Fruit fly (Drosophila melanogaster) whole organism, prepupa: ENCODE data around the gene CG43678.
A peak's percentile ranks its signal among the peaks of the same experiment; 100 is the strongest.

Experiments used
- Blimp-1 ChIP-seq: fragments of 200-800 bp; sonication (Bioruptor generic); optimal IDR thresholded peaks from 3 replicates; lab custom pipeline; 2017; ENCODE audit warnings: missing biosample characterization, missing genetic modification characterization, mild to moderate bottlenecking, moderate library complexity, missing genetic modification reagents
- CG10631 ChIP-seq: fragments of 200-800 bp; sonication (Bioruptor generic); optimal IDR thresholded peaks from 2 replicates; lab custom pipeline; 2016; ENCODE audit warnings: missing biosample characterization, missing genetic modification characterization
- CG10669 ChIP-seq: fragments of 200-800 bp; sonication (Bioruptor generic); optimal IDR thresholded peaks from 3 replicates; lab custom pipeline; 2018; ENCODE audit warnings: missing biosample characterization, mild to moderate bottlenecking, missing genetic modification characterization, moderate library complexity
- CG15336 ChIP-seq: fragments of 200-800 bp; sonication (Bioruptor generic); IDR thresholded peaks from 2 replicates; pipeline ENCODE4 v1.3.6; 2022; ENCODE audit warnings: missing biosample characterization, missing genetic modification characterization
- CG1621 ChIP-seq: fragments of 200-800 bp; sonication (Bioruptor generic); optimal IDR thresholded peaks from 3 replicates; lab custom pipeline; 2018; ENCODE audit warnings: missing biosample characterization, mild to moderate bottlenecking, missing genetic modification characterization
- CG16779 ChIP-seq: fragments of 200-800 bp; sonication (Bioruptor generic); optimal IDR thresholded peaks from 3 replicates; lab custom pipeline; 2017; ENCODE audit warnings: missing biosample characterization, mild to moderate bottlenecking, missing genetic modification characterization
- CG3032 ChIP-seq: fragments of 200-800 bp; optimal IDR thresholded peaks from 2 replicates; lab custom pipeline; 2019; ENCODE audit warnings: missing biosample characterization, mild to moderate bottlenecking, missing genetic modification characterization, moderate library complexity
- CG31627 ChIP-seq: fragments of 200-800 bp; sonication (Bioruptor generic); optimal IDR thresholded peaks from 3 replicates; lab custom pipeline; 2016; ENCODE audit warnings: missing biosample characterization, missing genetic modification characterization
- CG32006 ChIP-seq: fragments of 200-800 bp; sonication (Bioruptor generic); optimal IDR thresholded peaks from 3 replicates; lab custom pipeline; 2017; ENCODE audit warnings: missing biosample characterization, mild to moderate bottlenecking, missing genetic modification characterization
- CG34406 ChIP-seq: fragments of 200-800 bp; sonication (Bioruptor generic); optimal IDR thresholded peaks from 3 replicates; lab custom pipeline; 2016; ENCODE audit warnings: missing biosample characterization, missing genetic modification characterization
- CG3919 ChIP-seq: fragments of 200-800 bp; sonication (Bioruptor generic); optimal IDR thresholded peaks from 3 replicates; lab custom pipeline; 2016; ENCODE audit warnings: missing biosample characterization, missing genetic modification characterization
- CG4318 ChIP-seq: fragments of 200-800 bp; sonication (Bioruptor generic); optimal IDR thresholded peaks from 3 replicates; lab custom pipeline; 2017; ENCODE audit warnings: missing biosample characterization, mild to moderate bottlenecking, missing genetic modification characterization
- CG6276 ChIP-seq: fragments of 200-800 bp; sonication (Bioruptor generic); optimal IDR thresholded peaks from 2 replicates; lab custom pipeline; 2017; ENCODE audit warnings: missing biosample characterization, mild to moderate bottlenecking, missing genetic modification characterization
- CG6792 ChIP-seq: fragments of 200-800 bp; sonication (Bioruptor generic); optimal IDR thresholded peaks from 3 replicates; lab custom pipeline; 2016; ENCODE audit warnings: missing biosample characterization, missing genetic modification characterization
- CG6808 ChIP-seq: fragments of 200-800 bp; sonication (Bioruptor generic); optimal IDR thresholded peaks from 3 replicates; lab custom pipeline; 2017; ENCODE audit warnings: missing biosample characterization, missing genetic modification characterization, mild to moderate bottlenecking, moderate library complexity, missing genetic modification reagents
- CG6854 ChIP-seq: fragments of 200-800 bp; sonication (Bioruptor generic); optimal IDR thresholded peaks from 2 replicates; lab custom pipeline; 2017; ENCODE audit warnings: missing biosample characterization, mild to moderate bottlenecking, missing genetic modification characterization
- CG8119 ChIP-seq: fragments of 200-800 bp; sonication (Bioruptor generic); IDR thresholded peaks from 3 replicates; pipeline ENCODE4 v1.3.6; 2022; ENCODE audit warnings: missing biosample characterization, missing genetic modification characterization
- CG8632 ChIP-seq: fragments of 200-800 bp; sonication (Bioruptor generic); optimal IDR thresholded peaks from 3 replicates; lab custom pipeline; 2016; ENCODE audit warnings: missing biosample characterization, missing genetic modification characterization
- CG9139 ChIP-seq: fragments of 200-800 bp; sonication (Bioruptor generic); optimal IDR thresholded peaks from 3 replicates; lab custom pipeline; 2017; ENCODE audit warnings: missing biosample characterization, mild to moderate bottlenecking, missing genetic modification characterization
- Eip78C ChIP-seq: fragments of 200-800 bp; sonication (Bioruptor generic); peaks from one replicate; lab custom pipeline; 2016; ENCODE audit warnings: missing biosample characterization, missing genetic modification characterization
- Eip93F ChIP-seq: fragments of 200-800 bp; sonication (Bioruptor generic); optimal IDR thresholded peaks from 2 replicates; lab custom pipeline; 2016; ENCODE audit warnings: missing biosample characterization, mild to moderate bottlenecking, missing genetic modification characterization
- Ets21C ChIP-seq: fragments of 200-800 bp; sonication (Bioruptor generic); optimal IDR thresholded peaks from 3 replicates; lab custom pipeline; 2016; ENCODE audit warnings: missing biosample characterization, missing genetic modification characterization
- Ets96B ChIP-seq: fragments of 200-800 bp; optimal IDR thresholded peaks from 2 replicates; lab custom pipeline; 2019; ENCODE audit warnings: missing biosample characterization, mild to moderate bottlenecking, missing genetic modification characterization, moderate library complexity
- Gug ChIP-seq: fragments of 200-800 bp; sonication (Bioruptor generic); IDR thresholded peaks from 2 replicates; pipeline ENCODE4 v1.3.6; 2022; ENCODE audit warnings: missing biosample characterization, missing genetic modification characterization
- Hr38 ChIP-seq: sonication (Bioruptor generic); optimal IDR thresholded peaks from 2 replicates; lab custom pipeline; 2016; ENCODE audit warnings: missing biosample characterization, missing genetic modification characterization
- Hr4 ChIP-seq: fragments of 200-800 bp; sonication (Bioruptor generic); optimal IDR thresholded peaks from 3 replicates; lab custom pipeline; 2016; ENCODE audit warnings: missing biosample characterization, missing genetic modification characterization
- Met ChIP-seq: fragments of 200-800 bp; sonication (Bioruptor generic); optimal IDR thresholded peaks from 3 replicates; lab custom pipeline; 2016; ENCODE audit warnings: missing biosample characterization, missing genetic modification characterization
- OdsH ChIP-seq: fragments of 200-800 bp; sonication (Bioruptor generic); optimal IDR thresholded peaks from 3 replicates; lab custom pipeline; 2016; ENCODE audit warnings: missing biosample characterization, missing genetic modification characterization
- Sox14 ChIP-seq: fragments of 200-800 bp; sonication (Bioruptor generic); optimal IDR thresholded peaks from 3 replicates; lab custom pipeline; 2016; ENCODE audit warnings: missing biosample characterization, missing genetic modification characterization
- Sox15 ChIP-seq: fragments of 200-800 bp; sonication (Bioruptor generic); optimal IDR thresholded peaks from 3 replicates; lab custom pipeline; 2016; ENCODE audit warnings: missing biosample characterization, missing genetic modification characterization
- cyc ChIP-seq: fragments of 200-800 bp; sonication (Bioruptor generic); optimal IDR thresholded peaks from 3 replicates; lab custom pipeline; 2016; ENCODE audit warnings: missing biosample characterization, missing genetic modification characterization
- dsx ChIP-seq: fragments of 200-800 bp; optimal IDR thresholded peaks from 3 replicates; lab custom pipeline; 2019; ENCODE audit warnings: missing biosample characterization, mild to moderate bottlenecking, missing genetic modification characterization, moderate library complexity; ENCODE audit not compliant: poor library complexity, severe bottlenecking
- esn ChIP-seq: fragments of 200-800 bp; sonication (Bioruptor generic); optimal IDR thresholded peaks from 2 replicates; lab custom pipeline; 2016; ENCODE audit warnings: missing biosample characterization, mild to moderate bottlenecking, missing genetic modification characterization, moderate library complexity
- fd59A ChIP-seq: fragments of 200-800 bp; sonication (Bioruptor generic); optimal IDR thresholded peaks from 2 replicates; lab custom pipeline; 2017; ENCODE audit warnings: missing biosample characterization, mild to moderate bottlenecking, missing genetic modification characterization, missing genetic modification reagents
- fd85E ChIP-seq: fragments of 200-800 bp; sonication (Bioruptor generic); optimal IDR thresholded peaks from 3 replicates; lab custom pipeline; 2016; ENCODE audit warnings: missing biosample characterization, missing genetic modification characterization
- fkh ChIP-seq: fragments of 200-800 bp; sonication (Bioruptor generic); optimal IDR thresholded peaks from 3 replicates; lab custom pipeline; 2017; ENCODE audit warnings: missing biosample characterization, mild to moderate bottlenecking, missing genetic modification characterization, moderate library complexity
- lz ChIP-seq: fragments of 200-800 bp; sonication (Bioruptor generic); optimal IDR thresholded peaks from 3 replicates; lab custom pipeline; 2016; ENCODE audit warnings: missing biosample characterization, missing genetic modification characterization
- net ChIP-seq: fragments of 200-800 bp; sonication (Bioruptor generic); optimal IDR thresholded peaks from 3 replicates; lab custom pipeline; 2016; ENCODE audit warnings: missing biosample characterization, missing genetic modification characterization
- pdm3 ChIP-seq: fragments of 200-800 bp; sonication (Bioruptor generic); optimal IDR thresholded peaks from 3 replicates; lab custom pipeline; 2016; ENCODE audit warnings: missing biosample characterization, missing genetic modification characterization
- salr ChIP-seq, 2 experiments: fragments of 200-800 bp; sonication (Bioruptor generic); optimal IDR thresholded peaks; 3 replicates each; lab custom pipeline; 2016 to 2018; ENCODE audit warnings: missing biosample characterization in 2 of 2, missing genetic modification characterization in 2 of 2, mild to moderate bottlenecking in 1 of 2
- spab ChIP-seq: fragments of 200-800 bp; sonication (Bioruptor generic); optimal IDR thresholded peaks from 2 replicates; lab custom pipeline; 2017; ENCODE audit warnings: missing biosample characterization, mild to moderate bottlenecking, missing genetic modification characterization, missing genetic modification reagents
- ss ChIP-seq, 2 experiments: fragments of 200-800 bp; sonication (Bioruptor generic); optimal IDR thresholded peaks; 2 replicates in 1 of 2; 3 replicates in 1 of 2; lab custom pipeline; 2017 to 2018; ENCODE audit warnings: mild to moderate bottlenecking in 2 of 2, missing biosample characterization in 2 of 2, missing genetic modification characterization in 2 of 2, moderate library complexity in 1 of 2
- svp ChIP-seq: fragments of 200-800 bp; sonication (Bioruptor generic); peaks from one replicate; lab custom pipeline; 2016; ENCODE audit warnings: missing biosample characterization, missing genetic modification characterization
- topi ChIP-seq: fragments of 200-800 bp; sonication (Bioruptor generic); optimal IDR thresholded peaks from 3 replicates; lab custom pipeline; 2016; ENCODE audit warnings: missing biosample characterization, missing genetic modification characterization

CG43678 gene

DNA sequence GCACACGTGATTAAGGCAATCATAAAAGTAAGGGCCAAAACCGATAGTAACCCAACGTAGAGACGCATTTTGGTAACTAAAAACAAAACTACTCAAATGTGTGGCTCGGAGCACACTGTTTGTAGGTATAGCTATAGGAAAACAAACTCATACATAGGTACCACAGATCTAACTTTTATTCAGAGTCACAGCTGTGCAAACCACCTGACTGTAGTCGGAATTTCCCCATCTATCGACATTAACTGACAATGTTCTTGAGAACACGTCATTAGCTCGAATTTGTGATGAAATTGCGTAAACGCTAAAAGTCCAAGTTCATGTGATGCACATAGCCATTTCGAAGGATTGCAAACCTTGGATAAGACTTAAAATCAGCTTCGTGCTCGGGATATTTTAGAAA lies at the start of gene CG43678:
Gene CG43678, minus strand, starts transcription at position 101 of the 400 bp plus-strand sequence.
- no peak for TF ChIP-seq CG9139
- peak; percentile 33 for TF ChIP-seq fkh (GFP tag; lab: Kevin White, UChicago)
- TF ChIP-seq, all 60 proteins: peak for 1

- TF ChIP-seq fkh (GFP tag; lab: Kevin White, UChicago) (peak; percentile 63), CG15336 (GFP tag; lab: Robert Waterston, UW) (0 out of 2 replicates have a peak, but pooled peaks have one; percentile 18), CG31627 (GFP tag; lab: Kevin White, UChicago) (no peak), CG6808 (GFP tag; lab: Kevin White, UChicago) (no peak), CG34406 (no peak), pdm3 (GFP tag; lab: Kevin White, UChicago) (peak; percentile 6), CG10631 (GFP tag; lab: Kevin White, UChicago) (peak; percentile 29), CG8119 (GFP tag; lab: Robert Waterston, UW) (no peak), CG4318 (no peak), Gug (GFP tag; lab: Robert Waterston, UW) (no peak), Sox14 (GFP tag; lab: Kevin White, UChicago) (peak; percentile 8), CG6276 (GFP tag; lab: Kevin White, UChicago) (no peak), cyc (GFP tag; lab: Kevin White, UChicago) (no peak), esn (GFP tag; lab: Kevin White, UChicago) (peak; percentile 37), topi (peak; percentile 18), ss (GFP tag; optimal IDR thresholded peaks at IDR 0.05; lab: Kevin White, UChicago) (no peak), Eip78C (GFP tag; lab: Kevin White, UChicago) (peak; percentile 34), CG6854 (peak; percentile 18), spab (GFP tag; lab: Kevin White, UChicago) (no peak), lz (GFP tag; lab: Kevin White, UChicago) (peak; percentile 30), fd85E (no peak)
These were observed 48.7 kb upstream of the CG43678 start, which contains the start of gene Ctps for dm6 chr3L:15097878-15098520. Gene Ctps (plus strand): TSS chr3L:15097914.

dm6 chr3L:15094589-15095288 lies 45.4 kb upstream of the CG43678 start, which contains the start of the genes sstn, Plp and GlyRS:
Gene sstn (minus strand): TSS chr3L:15094719.
Gene Plp (minus strand): TSS chr3L:15094724.
Gene GlyRS (plus strand): TSS chr3L:15095142.
- TF ChIP-seq topi (no peak), Blimp-1 (GFP tag; lab: Kevin White, UChicago) (peak; percentile 33), CG6808 (GFP tag; lab: Kevin White, UChicago) (no peak), CG4318 (no peak), CG15336 (GFP tag; lab: Robert Waterston, UW) (0 out of 2 replicates have a peak, but pooled peaks have one; percentile 23), Ets96B (tag; lab: Kevin White, UChicago) (peak; percentile 28), CG3032 (peak; percentile 33), CG6276 (GFP tag; lab: Kevin White, UChicago) (no peak), dsx (peak; percentile 41), Sox15 (GFP tag; lab: Kevin White, UChicago) (no peak), CG32006 (GFP tag; lab: Kevin White, UChicago) (peak; percentile 45), Hr4 (GFP tag; lab: Kevin White, UChicago) (no peak), fd59A (GFP tag; lab: Kevin White, UChicago) (peak; percentile 17), net (GFP tag; lab: Kevin White, UChicago) (peak; percentile 11), fkh (GFP tag; lab: Kevin White, UChicago) (no peak), CG6854 (no peak), Eip93F (GFP tag; lab: Kevin White, UChicago) (peak; percentile 19), CG16779 (tag; lab: Kevin White, UChicago) (peak; percentile 0), Hr38 (no peak), OdsH (GFP tag; lab: Kevin White, UChicago) (peak; percentile 41), CG34406 (peak; percentile 26), CG8632 (GFP tag; lab: Kevin White, UChicago) (peak; percentile 28), Ets21C (no peak), salr (GFP tag; optimal IDR thresholded peaks at IDR 0.05; lab: Kevin White, UChicago) (peak in 1 of 2 experiments; percentile 19), Met (GFP tag; lab: Kevin White, UChicago) (peak; percentile 18), CG6792 (GFP tag; lab: Kevin White, UChicago) (peak; percentile 17), CG10669 (GFP tag; lab: Kevin White, UChicago) (no peak), CG1621 (tag; lab: Kevin White, UChicago) (no peak), CG3919 (GFP tag; lab: Kevin White, UChicago) (peak; percentile 18), svp (peak; percentile 60), lz (GFP tag; lab: Kevin White, UChicago) (peak; percentile 0)
